Worm (Caenorhabditis elegans) whole organism, early embryonic: ENCODE data around the gene mxl-1.

Experiments
- ama-1 ChIP-seq: fragments of 150-350 bp; optimal IDR thresholded peaks from 2 replicates; lab custom pipeline; 2014
- ceh-13 ChIP-seq: fragments of 200-800 bp; sonication (Bioruptor generic); optimal IDR thresholded peaks from 2 replicates; lab custom pipeline; 2018; ENCODE audit warnings: mild to moderate bottlenecking, missing genetic modification characterization, missing compliant biosample characterization
- ceh-36 ChIP-seq: sonication (generic microtip); optimal IDR thresholded peaks from 2 replicates; lab custom pipeline; 2016; ENCODE audit warnings: missing genetic modification characterization, inconsistent platforms, missing compliant biosample characterization
- ets-7 ChIP-seq: sonication (generic microtip); optimal IDR thresholded peaks from 2 replicates; lab custom pipeline; 2016; ENCODE audit warnings: missing genotype, missing genetic modification characterization, missing compliant biosample characterization
- flt-1 ChIP-seq: fragments of 200-800 bp; sonication (Bioruptor generic); IDR thresholded peaks from 2 replicates; pipeline ENCODE4 v1.3.6; 2022; ENCODE audit warnings: missing genetic modification characterization, missing compliant biosample characterization
- hmg-4 ChIP-seq: fragments of 200-800 bp; sonication (Bioruptor generic); optimal IDR thresholded peaks from 2 replicates; lab custom pipeline; 2018; ENCODE audit warnings: mild to moderate bottlenecking, missing genetic modification characterization, missing compliant biosample characterization
- sea-1 ChIP-seq: fragments of 200-800 bp; sonication (Bioruptor generic); conservative IDR thresholded peaks from 2 replicates; pipeline ENCODE4 v1.3.6; 2022; ENCODE audit warnings: missing genetic modification characterization, missing compliant biosample characterization
- tbx-11 ChIP-seq: fragments of 200-800 bp; sonication (Bioruptor generic); IDR thresholded peaks from 2 replicates; pipeline ENCODE4 v1.3.6; 2022; ENCODE audit warnings: missing genetic modification characterization, missing compliant biosample characterization

ce11 chrV:11244539-11244938, at the start of gene mxl-1:
- TF ChIP-seq hmg-4 (GFP tag; lab: Kevin White, UChicago) (no peak), flt-1 (no peak), ceh-13 (GFP tag; lab: Kevin White, UChicago) (no peak), tbx-11 (GFP tag; lab: Robert Waterston, UW) (no peak), ama-1 (lab: Kevin White, UChicago) (no peak), sea-1 (GFP tag; lab: Robert Waterston, UW) (no peak), ets-7 (tag; lab: Kevin White, UChicago) (no peak), ceh-36 (tag; lab: Kevin White, UChicago) (no peak)
